Fruit fly (Drosophila melanogaster): ENCODE data around the gene CG14968.

dm6 chr3L:3307593-3307992 lies 4.7 kb upstream of the CG14968 start:
- no peak for TF ChIP-seq Dll (optimal IDR thresholded peaks at IDR 0.05)
- no peak for TF ChIP-seq EcR (GFP tag; optimal IDR thresholded peaks at IDR 0.05)
- no peak for TF ChIP-seq CG8478 (optimal IDR thresholded peaks at IDR 0.05)
